Worm (Caenorhabditis elegans): ENCODE measurements around the gene oac-5.
A peak's percentile ranks its signal among the peaks of the same experiment; 100 is the strongest.

Gene oac-5

ce11 chrV:16285794-16286193, 6.7 kb upstream of the oac-5 start, which contains the start of gene F28G4.4:
Gene F28G4.4, minus strand, starts transcription at chrV:16285894.
- TF ChIP-seq zip-2 (tag; optimal IDR thresholded peaks at IDR 0.05) = no peak
- TF ChIP-seq attf-4 (tag; optimal IDR thresholded peaks at IDR 0.05) = no peak
- TF ChIP-seq skn-1 (tag; optimal IDR thresholded peaks at IDR 0.05) = no peak
- no peak for TF ChIP-seq nhr-25 (tag; optimal IDR thresholded peaks at IDR 0.05; ENCODE audit: borderline replicate concordance, insufficient read depth)
- peak in 1 of 2 experiments; percentile 66 for TF ChIP-seq unc-62 (GFP tag; optimal IDR thresholded peaks at IDR 0.05 in 1 of 2)
- no peak for TF ChIP-seq unc-62 (tag; optimal IDR thresholded peaks at IDR 0.05)

- TF ChIP-seq ceh-32 (tag; optimal IDR thresholded peaks at IDR 0.05; ENCODE audit: poor library complexity) (no peak), mxl-3 (GFP tag; optimal IDR thresholded peaks at IDR 0.05) (no peak), lsy-2 (tag; optimal IDR thresholded peaks at IDR 0.05) (no peak), tag-97 (GFP tag; IDR thresholded peaks at IDR 0.05) (no peak)
Measured at ce11 chrV:16287619-16288018, 4.9 kb upstream of the oac-5 start, which contains the start of gene F28G4.3. Gene F28G4.3, minus strand, starts transcription at chrV:16287719.

ce11 chrV:16297070-16297469, 4.6 kb downstream of the oac-5 start, which contains the start of gene srbc-83:
Gene srbc-83, plus strand, starts transcription at chrV:16297370.
- no peak for TF ChIP-seq mxl-3 (GFP tag; optimal IDR thresholded peaks at IDR 0.05)
- no peak for TF ChIP-seq dve-1 (tag; optimal IDR thresholded peaks at IDR 0.05; ENCODE audit: insufficient read depth)
- no peak for TF ChIP-seq lim-7 (GFP tag; IDR thresholded peaks at IDR 0.05)
- no peak for TF ChIP-seq Y48G9A.11 (GFP tag; IDR thresholded peaks at IDR 0.05)
- TF ChIP-seq T26A8.4 (GFP tag; IDR thresholded peaks at IDR 0.05) = no peak
- no peak for TF ChIP-seq dmd-9 (GFP tag; IDR thresholded peaks at IDR 0.05)
- no peak for TF ChIP-seq snpc-4 (tag; optimal IDR thresholded peaks at IDR 0.05)
- no peak for TF ChIP-seq pqm-1 (tag; optimal IDR thresholded peaks at IDR 0.05)
- TF ChIP-seq D1046.2 (GFP tag; IDR thresholded peaks at IDR 0.05) = no peak
- no peak for TF ChIP-seq F44E2.7 (GFP tag; IDR thresholded peaks at IDR 0.05)
- TF ChIP-seq egl-27 (tag; optimal IDR thresholded peaks at IDR 0.05) = no peak
- no peak for TF ChIP-seq nhr-10 (tag; optimal IDR thresholded peaks at IDR 0.05)
- TF ChIP-seq nhr-28 (tag; optimal IDR thresholded peaks at IDR 0.05) = no peak
- TF ChIP-seq F49E8.2 (tag; optimal IDR thresholded peaks at IDR 0.05; ENCODE audit: borderline replicate concordance) = no peak
- no peak for TF ChIP-seq tra-1 (GFP tag; IDR thresholded peaks at IDR 0.05)
- TF ChIP-seq lir-3 (tag; optimal IDR thresholded peaks at IDR 0.05) = no peak
- TF ChIP-seq ces-1 (GFP tag; optimal IDR thresholded peaks at IDR 0.05) = no peak

ce11 chrV:16298669-16299068, 6.2 kb downstream of the oac-5 start, which contains the start of gene srbc-84:
Gene srbc-84, plus strand, starts transcription at chrV:16298969.
- TF ChIP-seq nhr-11 (tag; optimal IDR thresholded peaks at IDR 0.05) (no peak), lin-1 (GFP tag; IDR thresholded peaks at IDR 0.05) (no peak), lim-7 (GFP tag; IDR thresholded peaks at IDR 0.05) (no peak), lin-15B (tag; optimal IDR thresholded peaks at IDR 0.05) (no peak), lir-3 (tag; optimal IDR thresholded peaks at IDR 0.05) (no peak), php-3 (GFP tag; IDR thresholded peaks at IDR 0.05) (no peak), nhr-42 (GFP tag; IDR thresholded peaks at IDR 0.05) (no peak), nhr-77 (tag; optimal IDR thresholded peaks at IDR 0.05) (no peak), daf-19 (GFP tag; conservative IDR thresholded peaks at IDR 0.05) (no peak), ceh-82 (tag; optimal IDR thresholded peaks at IDR 0.05) (no peak), hlh-11 (tag; optimal IDR thresholded peaks at IDR 0.05) (no peak)

- TF ChIP-seq madf-5 (GFP tag; IDR thresholded peaks at IDR 0.05) (no peak), rbr-2 (tag; optimal IDR thresholded peaks at IDR 0.05) (no peak), T20F7.1 (GFP tag; optimal IDR thresholded peaks at IDR 0.05) (no peak), lir-3 (tag; optimal IDR thresholded peaks at IDR 0.05) (no peak), ama-1 (optimal IDR thresholded peaks at IDR 0.05) (no peak), T26A8.4 (GFP tag; IDR thresholded peaks at IDR 0.05) (no peak), tag-97 (GFP tag; IDR thresholded peaks at IDR 0.05) (no peak), duxl-1 (tag; optimal IDR thresholded peaks at IDR 0.05; ENCODE audit: poor library complexity) (no peak), zfp-3 (GFP tag; conservative IDR thresholded peaks at IDR 0.05) (no peak), nhr-111 (GFP tag; optimal IDR thresholded peaks at IDR 0.05) (no peak), spr-3 (GFP tag; optimal IDR thresholded peaks at IDR 0.05) (no peak), arid-1 (GFP tag; conservative IDR thresholded peaks at IDR 0.05) (no peak), unc-62 (GFP tag; optimal IDR thresholded peaks at IDR 0.05 in 1 of 2) (no peak), unc-62 (tag; optimal IDR thresholded peaks at IDR 0.05) (no peak), F37D6.2 (tag; optimal IDR thresholded peaks at IDR 0.05) (no peak), F49E8.2 (tag; optimal IDR thresholded peaks at IDR 0.05; ENCODE audit: borderline replicate concordance) (no peak), D1046.2 (GFP tag; IDR thresholded peaks at IDR 0.05) (no peak), lin-39 (tag; optimal IDR thresholded peaks at IDR 0.05) (no peak)
Measured at ce11 chrV:16299834-16300233, 7.3 kb downstream of the oac-5 start.
